Fruit fly (Drosophila melanogaster): ENCODE results near the gene Ddx56.
A peak's percentile ranks its signal among the peaks of the same experiment; 100 is the strongest.

Ddx56 gene

DNA sequence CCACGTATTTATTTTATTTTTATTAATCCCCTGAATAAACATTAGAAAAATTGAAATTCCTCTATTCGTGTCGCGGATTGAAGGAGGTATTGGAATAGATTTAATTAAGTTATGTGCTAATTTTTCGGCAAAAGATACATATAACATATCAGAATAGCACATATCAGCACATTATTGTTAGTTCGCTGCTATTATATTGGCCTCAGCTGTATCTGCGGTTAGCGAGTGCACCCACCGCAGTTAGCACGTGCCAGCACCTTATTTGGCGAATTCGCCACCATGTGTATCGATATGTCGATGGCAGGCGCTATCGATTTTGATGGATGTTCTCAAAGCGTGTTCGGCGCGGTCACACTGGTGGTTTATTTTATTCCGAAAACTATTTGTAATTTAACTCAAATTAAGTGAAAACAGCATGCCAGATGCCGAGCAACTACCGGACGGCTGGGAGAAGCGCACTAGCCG, 42.7 kb downstream of the Ddx56 start, which contains the start of gene dod (continued):
- TF ChIP-seq topi (GFP tag; optimal IDR thresholded peaks at IDR 0.05) = peak; percentile 51
- TF ChIP-seq pdm3 (GFP tag; optimal IDR thresholded peaks at IDR 0.05) = no peak
- peak; percentile 53 for TF ChIP-seq CG31627 (GFP tag; optimal IDR thresholded peaks at IDR 0.05)
- TF ChIP-seq CG8119 (GFP tag; IDR thresholded peaks at IDR 0.05) = peak; percentile 64; the same call in 2 of the 3 replicates
- peak; percentile 35 for TF ChIP-seq CG6792 (GFP tag; optimal IDR thresholded peaks at IDR 0.05)
- no peak for TF ChIP-seq CG10669 (GFP tag; optimal IDR thresholded peaks at IDR 0.05)
- peak; percentile 55 for TF ChIP-seq CG15336 (GFP tag; IDR thresholded peaks at IDR 0.05)
- TF ChIP-seq Smox (GFP tag; optimal IDR thresholded peaks at IDR 0.05) = peak; percentile 53
- no peak for TF ChIP-seq CG8319 (GFP tag; optimal IDR thresholded peaks at IDR 0.05)
- no peak for TF ChIP-seq CG11294 (GFP tag; IDR thresholded peaks at IDR 0.05)
- TF ChIP-seq spab (GFP tag; optimal IDR thresholded peaks at IDR 0.05) = no peak
- no peak for TF ChIP-seq salr (GFP tag; optimal IDR thresholded peaks at IDR 0.05)
- TF ChIP-seq Sox102F (GFP tag; optimal IDR thresholded peaks at IDR 0.05) = no peak

dm6 chrX:21339476-21339931, 48.2 kb downstream of the Ddx56 start, which contains the start of the genes tty and fliI:
TSS of gene tty (minus strand) at chrX:21339676.
TSS of gene fliI (plus strand) at chrX:21339741.
- TF ChIP-seq acj6 (GFP tag; optimal IDR thresholded peaks at IDR 0.05) = peak; percentile 85
- TF ChIP-seq CG16779 (tag; optimal IDR thresholded peaks at IDR 0.05) = peak; percentile 95
- TF ChIP-seq Hr39 (GFP tag; optimal IDR thresholded peaks at IDR 0.05) = peak; percentile 93
- TF ChIP-seq CG6276 (GFP tag; optimal IDR thresholded peaks at IDR 0.05) = peak; percentile 94
- TF ChIP-seq CG1621 (tag; optimal IDR thresholded peaks at IDR 0.05) = peak; percentile 88
- TF ChIP-seq OdsH (GFP tag; optimal IDR thresholded peaks at IDR 0.05) = peak; percentile 91
- peak; percentile 80 for TF ChIP-seq CG11762 (GFP tag; optimal IDR thresholded peaks at IDR 0.05; ENCODE audit: insufficient read depth)
- TF ChIP-seq Sox15 (GFP tag; optimal IDR thresholded peaks at IDR 0.05) = peak; percentile 86
- TF ChIP-seq Met (GFP tag; optimal IDR thresholded peaks at IDR 0.05) = peak; percentile 89
- TF ChIP-seq pdm3 (GFP tag; optimal IDR thresholded peaks at IDR 0.05) = peak; percentile 92
- TF ChIP-seq ss (GFP tag; optimal IDR thresholded peaks at IDR 0.05) = peak; percentile 97
- peak; percentile 93 for TF ChIP-seq CG9139 (GFP tag; optimal IDR thresholded peaks at IDR 0.05)
- TF ChIP-seq Hr38 (GFP tag; optimal IDR thresholded peaks at IDR 0.05) = peak; percentile 74
- TF ChIP-seq Sox102F (GFP tag; optimal IDR thresholded peaks at IDR 0.05) = peak; percentile 86
- TF ChIP-seq CG6792 (GFP tag; optimal IDR thresholded peaks at IDR 0.05) = peak; percentile 84
- peak; percentile 55 for TF ChIP-seq Blimp-1 (GFP tag; optimal IDR thresholded peaks at IDR 0.05)
- TF ChIP-seq Ets96B (tag; optimal IDR thresholded peaks at IDR 0.05) = peak; percentile 89
- TF ChIP-seq vri (GFP tag; optimal IDR thresholded peaks at IDR 0.05) = peak; percentile 56
- TF ChIP-seq topi (GFP tag; optimal IDR thresholded peaks at IDR 0.05) = peak; percentile 85
- peak; percentile 70 for TF ChIP-seq CG34406 (GFP tag; optimal IDR thresholded peaks at IDR 0.05)
- peak; percentile 91 for TF ChIP-seq cyc (GFP tag; optimal IDR thresholded peaks at IDR 0.05)
- TF ChIP-seq CG10669 (GFP tag; optimal IDR thresholded peaks at IDR 0.05) = peak; percentile 84
- TF ChIP-seq fd59A (GFP tag; optimal IDR thresholded peaks at IDR 0.05) = peak; percentile 74
- peak; percentile 96 for TF ChIP-seq eg (GFP tag; IDR thresholded peaks at IDR 0.05)
- TF ChIP-seq Eip93F (GFP tag; optimal IDR thresholded peaks at IDR 0.05) = no peak
- peak; percentile 62 for TF ChIP-seq CG8319 (GFP tag; optimal IDR thresholded peaks at IDR 0.05)
- TF ChIP-seq lz (GFP tag; optimal IDR thresholded peaks at IDR 0.05) = peak; percentile 89
- peak; percentile 87 for TF ChIP-seq CG15336 (GFP tag; IDR thresholded peaks at IDR 0.05)
- peak; percentile 95 for TF ChIP-seq CG6808 (GFP tag; optimal IDR thresholded peaks at IDR 0.05)
- TF ChIP-seq fd85E (GFP tag; optimal IDR thresholded peaks at IDR 0.05) = peak; percentile 63
- TF ChIP-seq CG8632 (GFP tag; optimal IDR thresholded peaks at IDR 0.05) = peak; percentile 78
- TF ChIP-seq CG8119 (GFP tag; IDR thresholded peaks at IDR 0.05) = peak; percentile 95
- TF ChIP-seq CG11294 (GFP tag; IDR thresholded peaks at IDR 0.05) = peak; percentile 89
- peak; percentile 84 for TF ChIP-seq Ets21C (GFP tag; optimal IDR thresholded peaks at IDR 0.05)
- peak; percentile 84 for TF ChIP-seq net (GFP tag; optimal IDR thresholded peaks at IDR 0.05)
- peak; percentile 87 for TF ChIP-seq CG7368 (GFP tag; optimal IDR thresholded peaks at IDR 0.05)
- TF ChIP-seq achi (GFP tag; optimal IDR thresholded peaks at IDR 0.05) = peak; percentile 85
- TF ChIP-seq Eip75B (GFP tag; optimal IDR thresholded peaks at IDR 0.05) = peak; percentile 79
- TF ChIP-seq dsx (GFP tag; optimal IDR thresholded peaks at IDR 0.05; ENCODE audit: poor library complexity, severe bottlenecking) = peak; percentile 81
- TF ChIP-seq dac (GFP tag; optimal IDR thresholded peaks at IDR 0.05) = peak; percentile 85
- TF ChIP-seq salr (GFP tag; optimal IDR thresholded peaks at IDR 0.05) = peak; percentile 75 to 88
- peak; percentile 78 for TF ChIP-seq Lpt (GFP tag; optimal IDR thresholded peaks at IDR 0.05)
- peak; percentile 86 for TF ChIP-seq CG10631 (GFP tag; optimal IDR thresholded peaks at IDR 0.05)
- peak; percentile 92 for TF ChIP-seq Sox14 (GFP tag; optimal IDR thresholded peaks at IDR 0.05)
- peak; percentile 94 for TF ChIP-seq Eip78C (GFP tag)
